Worm (Caenorhabditis elegans) whole organism, young adult: ENCODE data around the gene tbc-6.

Source experiments
- ets-4 ChIP-seq: fragments of 200-800 bp; sonication (Bioruptor generic); optimal IDR thresholded peaks from 2 replicates; lab custom pipeline; 2018; ENCODE audit warnings: mild to moderate bottlenecking, missing genetic modification characterization, missing compliant biosample characterization
- hlh-12 ChIP-seq: sonication (generic microtip); optimal IDR thresholded peaks from 2 replicates; lab custom pipeline; 2016; ENCODE audit warnings: missing genetic modification characterization, missing compliant biosample characterization
- snpc-1.3 ChIP-seq: sonication (generic microtip); optimal IDR thresholded peaks from 2 replicates; lab custom pipeline; 2017; ENCODE audit warnings: missing genetic modification characterization, mild to moderate bottlenecking, missing compliant biosample characterization, antibody characterized with exemption, moderate library complexity, missing genotype, missing genetic modification reagents; ENCODE audit not compliant: insufficient read depth

ce11 chrII:6841102-6841501 lies 6.8 kb upstream of the tbc-6 start:
- TF ChIP-seq hlh-12 (tag; lab: Kevin White, UChicago) (no peak), snpc-1.3 (tag; lab: Kevin White, UChicago) (no peak), ets-4 (GFP tag; lab: Kevin White, UChicago) (no peak)
